Worm (Caenorhabditis elegans) whole organism, midembryonic: Measurements from ENCODE around the gene chdh-1.

Experiments used
- T22C8.4 ChIP-seq: fragments of 200-800 bp; sonication (Bioruptor generic); IDR thresholded peaks from 2 replicates; pipeline ENCODE4 v1.3.6; 2022; ENCODE audit warnings: missing genetic modification characterization, missing compliant biosample characterization
- cog-1 ChIP-seq: sonication (generic microtip); optimal IDR thresholded peaks from 2 replicates; lab custom pipeline; 2016; ENCODE audit warnings: missing genetic modification characterization, missing compliant biosample characterization
- flt-1 ChIP-seq: fragments of 200-800 bp; sonication (Bioruptor generic); IDR thresholded peaks from 2 replicates; pipeline ENCODE4 v1.3.6; 2022; ENCODE audit warnings: missing genetic modification characterization, missing compliant biosample characterization
- klf-2 ChIP-seq: fragments of 200-800 bp; sonication (Bioruptor generic); conservative IDR thresholded peaks from 2 replicates; pipeline ENCODE4 v1.3.6; 2022; ENCODE audit warnings: missing genetic modification reagents, missing genetic modification characterization, missing compliant biosample characterization
- med-1 ChIP-seq: sonication (generic microtip); optimal IDR thresholded peaks from 2 replicates; lab custom pipeline; 2017; ENCODE audit warnings: missing genetic modification characterization, mild to moderate bottlenecking, missing compliant biosample characterization, antibody characterized with exemption, missing genetic modification reagents; ENCODE audit not compliant: insufficient read depth
- ref-1 ChIP-seq: fragments of 200-800 bp; sonication (Bioruptor generic); conservative IDR thresholded peaks from 2 replicates; pipeline ENCODE4 v1.3.6; 2022; ENCODE audit warnings: missing genetic modification reagents, missing genetic modification characterization, missing compliant biosample characterization
- tab-1 ChIP-seq: fragments of 200-800 bp; sonication (Bioruptor generic); IDR thresholded peaks from 2 replicates; pipeline ENCODE4 v1.3.6; 2022; ENCODE audit warnings: missing genetic modification characterization, missing compliant biosample characterization
- ztf-23 ChIP-seq: fragments of 200-800 bp; sonication (Bioruptor generic); IDR thresholded peaks from 2 replicates; pipeline ENCODE4 v1.3.6; 2022; ENCODE audit warnings: missing genetic modification reagents, missing genetic modification characterization, missing compliant biosample characterization
- ztf-29 ChIP-seq: fragments of 200-800 bp; sonication (Bioruptor generic); IDR thresholded peaks from 2 replicates; pipeline ENCODE4 v1.3.6; 2022; ENCODE audit warnings: missing genetic modification reagents, missing genetic modification characterization, missing compliant biosample characterization

- TF ChIP-seq cog-1 (tag; lab: Kevin White, UChicago), result no peak
- no peak for TF ChIP-seq tab-1 (GFP tag; lab: Robert Waterston, UW)
- TF ChIP-seq ztf-23, result no peak
- no peak for TF ChIP-seq klf-2 (GFP tag; lab: Robert Waterston, UW)
- TF ChIP-seq ztf-29 (GFP tag; lab: Robert Waterston, UW), result no peak
- no peak for TF ChIP-seq med-1 (GFP tag; lab: Kevin White, UChicago)
- TF ChIP-seq flt-1 (GFP tag; lab: Robert Waterston, UW), result no peak
- no peak for TF ChIP-seq T22C8.4 (GFP tag; lab: Robert Waterston, UW)
- TF ChIP-seq ref-1 (GFP tag; lab: Robert Waterston, UW), result no peak
Measured at ce11 chrII:8668871-8669270, 29.9 kb downstream of the chdh-1 start.
